Worm (Caenorhabditis elegans) whole organism, midembryonic: ENCODE data around the gene hlb-1.

ENCODE experiments used
- ref-1 ChIP-seq: fragments of 200-800 bp; sonication (Bioruptor generic); conservative IDR thresholded peaks from 2 replicates; pipeline ENCODE4 v1.3.6; 2022; ENCODE audit warnings: missing genetic modification reagents, missing genetic modification characterization, missing compliant biosample characterization
- ztf-29 ChIP-seq: fragments of 200-800 bp; sonication (Bioruptor generic); IDR thresholded peaks from 2 replicates; pipeline ENCODE4 v1.3.6; 2022; ENCODE audit warnings: missing genetic modification reagents, missing genetic modification characterization, missing compliant biosample characterization

DNA sequence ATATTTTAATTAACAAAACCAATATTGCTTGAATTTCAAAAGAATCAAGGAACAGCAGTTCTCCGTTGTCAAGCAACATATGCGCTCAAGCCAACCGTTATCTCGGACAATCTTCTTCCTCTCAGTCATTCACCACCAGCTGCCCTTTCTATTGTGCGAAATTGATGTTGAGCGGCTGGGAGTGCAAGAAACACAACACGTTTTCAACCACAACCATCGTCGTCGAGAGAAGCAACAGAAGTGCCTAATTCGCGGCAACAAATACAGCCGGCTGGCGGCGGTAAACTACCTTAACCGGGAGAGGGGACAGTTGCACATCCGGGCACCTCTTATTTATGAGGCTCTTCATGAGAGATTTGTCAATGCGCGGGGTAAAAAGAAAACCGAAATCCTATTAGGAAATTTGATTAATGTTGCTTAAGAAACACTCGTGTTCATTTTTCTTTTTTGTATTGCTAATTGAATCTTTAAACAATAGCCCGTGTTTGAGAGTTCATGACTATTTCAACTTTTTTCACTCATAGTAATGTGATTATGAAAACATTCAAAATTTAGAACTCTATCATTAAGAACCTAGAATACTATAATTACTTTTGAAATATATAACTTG lies 674 bp downstream of the hlb-1 start:
- no peak for TF ChIP-seq ref-1 (GFP tag; lab: Robert Waterston, UW)
- TF ChIP-seq ztf-29 (GFP tag; lab: Robert Waterston, UW), result no peak
